Worm (Caenorhabditis elegans) whole organism, L4 larva: ENCODE results near the gene F13A7.7.

Source experiments
- lsy-2 ChIP-seq, 2 experiments: fragments of 150-350 bp in 1 of 2; sonication (generic microtip) in 1 of 2; optimal IDR thresholded peaks; 2 replicates each; lab custom pipeline; 2014 to 2017; ENCODE audit warnings: missing biosample characterization in 2 of 2, missing genetic modification characterization in 2 of 2
- snpc-4 ChIP-seq: fragments of 150-350 bp; optimal IDR thresholded peaks from 2 replicates; lab custom pipeline; 2014; ENCODE audit warnings: missing biosample characterization, missing genetic modification characterization

ce11 chrV:16352282-16352681 is 31.3 kb downstream of the F13A7.7 start:
- TF ChIP-seq snpc-4 (tag; lab: Kevin White, UChicago) (no peak), lsy-2 (tag; optimal IDR thresholded peaks at IDR 0.05; lab: Kevin White, UChicago) (peak in 1 of 2 experiments; percentile 48)
